Fruit fly (Drosophila melanogaster) whole organism, embryonic: ENCODE measurements around the gene CG43120.

Experiments used
- Antp ChIP-seq: fragments of 200-800 bp; sonication (Bioruptor generic); optimal IDR thresholded peaks from 3 replicates; lab custom pipeline; 2016; ENCODE audit warnings: missing biosample characterization, missing genetic modification characterization
- Atf6 ChIP-seq: fragments of 200-800 bp; sonication (Bioruptor generic); IDR thresholded peaks from 2 replicates; pipeline ENCODE4 v1.3.6; 2022; ENCODE audit warnings: missing biosample characterization, missing genetic modification characterization
- Blimp-1 ChIP-seq: fragments of 200-800 bp; sonication (Bioruptor generic); optimal IDR thresholded peaks from 3 replicates; lab custom pipeline; 2018; ENCODE audit warnings: missing biosample characterization, missing genetic modification characterization, mild to moderate bottlenecking, moderate library complexity, missing genetic modification reagents
- CG10267 ChIP-seq: fragments of 200-800 bp; sonication (Bioruptor generic); optimal IDR thresholded peaks from 2 replicates; lab custom pipeline; 2018; ENCODE audit warnings: missing biosample characterization, mild to moderate bottlenecking, missing genetic modification characterization, moderate library complexity
- CG10959 ChIP-seq: fragments of 200-800 bp; sonication (Bioruptor generic); IDR thresholded peaks from 2 replicates; pipeline ENCODE4 v1.3.6; 2022; ENCODE audit warnings: missing biosample characterization, missing genetic modification characterization
- CG11456 ChIP-seq: fragments of 200-800 bp; sonication (Bioruptor generic); IDR thresholded peaks from 3 replicates; pipeline ENCODE4 v1.3.6; 2022; ENCODE audit warnings: missing biosample characterization, missing genetic modification characterization
- CG12155 ChIP-seq: fragments of 200-800 bp; sonication (Bioruptor generic); optimal IDR thresholded peaks from 3 replicates; lab custom pipeline; 2016; ENCODE audit warnings: missing biosample characterization, missing genetic modification characterization
- CG15514 ChIP-seq: fragments of 200-800 bp; sonication (Bioruptor generic); optimal IDR thresholded peaks from 3 replicates; lab custom pipeline; 2017; ENCODE audit warnings: missing biosample characterization, missing genetic modification characterization, mild to moderate bottlenecking, moderate library complexity, missing genetic modification reagents
- CG16779 ChIP-seq: fragments of 200-800 bp; sonication (Bioruptor generic); IDR thresholded peaks from 2 replicates; pipeline ENCODE4 v1.3.6; 2022; ENCODE audit warnings: missing biosample characterization, missing genetic modification characterization
- CG16815 ChIP-seq: fragments of 200-800 bp; sonication (Bioruptor generic); optimal IDR thresholded peaks from 3 replicates; lab custom pipeline; 2017; ENCODE audit warnings: missing biosample characterization, mild to moderate bottlenecking, missing genetic modification characterization
- CG16863 ChIP-seq: fragments of 200-800 bp; sonication (Bioruptor generic); optimal IDR thresholded peaks from 3 replicates; lab custom pipeline; 2016; ENCODE audit warnings: missing biosample characterization, missing genetic modification characterization
- CG17802 ChIP-seq: fragments of 200-800 bp; sonication (Bioruptor generic); optimal IDR thresholded peaks from 2 replicates; lab custom pipeline; 2018; ENCODE audit warnings: missing biosample characterization, mild to moderate bottlenecking, missing genetic modification characterization, moderate library complexity
- CG18764 ChIP-seq: fragments of 200-800 bp; sonication (Bioruptor generic); optimal IDR thresholded peaks from 3 replicates; lab custom pipeline; 2016; ENCODE audit warnings: missing biosample characterization, missing genetic modification characterization
- CG2199 ChIP-seq: fragments of 200-800 bp; sonication (Bioruptor generic); IDR thresholded peaks from 3 replicates; pipeline ENCODE4 v1.3.6; 2022; ENCODE audit warnings: missing biosample characterization, missing genetic modification characterization
- CG43689 ChIP-seq: fragments of 200-800 bp; sonication (Bioruptor generic); IDR thresholded peaks from 2 replicates; pipeline ENCODE4 v1.3.6; 2022; ENCODE audit warnings: missing biosample characterization, missing genetic modification characterization
- CG7963 ChIP-seq: fragments of 200-800 bp; sonication (Bioruptor generic); IDR thresholded peaks from 3 replicates; pipeline ENCODE4 v1.3.6; 2022; ENCODE audit warnings: missing biosample characterization, missing genetic modification characterization; ENCODE audit not compliant: partially characterized antibody
- Dfd ChIP-seq, 2 experiments: fragments of >200 bp; optimal IDR thresholded peaks; 2 replicates each; lab custom pipeline; 2017; ENCODE audit warnings: missing biosample characterization in 2 of 2, missing genetic modification characterization in 2 of 2
- Dll ChIP-seq: fragments of 200-800 bp; sonication (Bioruptor generic); IDR thresholded peaks from 4 replicates; pipeline ENCODE4 v1.3.6; 2022; ENCODE audit warnings: missing biosample characterization, missing genetic modification characterization; ENCODE audit not compliant: partially characterized antibody
- Fer2 ChIP-seq: fragments of 200-800 bp; sonication (Bioruptor generic); optimal IDR thresholded peaks from 2 replicates; lab custom pipeline; 2018; ENCODE audit warnings: missing biosample characterization, mild to moderate bottlenecking, missing genetic modification characterization, moderate library complexity
- MBD-R2 ChIP-seq: fragments of 200-800 bp; sonication (Bioruptor generic); IDR thresholded peaks from 2 replicates; pipeline ENCODE4 v1.3.6; 2022; ENCODE audit warnings: missing biosample characterization, missing genetic modification characterization
- Max ChIP-seq: fragments of 200-800 bp; sonication (Bioruptor generic); optimal IDR thresholded peaks from 2 replicates; lab custom pipeline; 2016; ENCODE audit warnings: missing biosample characterization, mild to moderate bottlenecking, missing genetic modification characterization
- NC2α ChIP-seq: fragments of 200-800 bp; sonication (Bioruptor generic); optimal IDR thresholded peaks from 2 replicates; lab custom pipeline; 2016; ENCODE audit warnings: missing biosample characterization, missing genetic modification characterization
- NC2β ChIP-seq: fragments of 200-800 bp; sonication (Bioruptor generic); optimal IDR thresholded peaks from 2 replicates; lab custom pipeline; 2016; ENCODE audit warnings: missing biosample characterization, missing genetic modification characterization
- NFAT ChIP-seq: fragments of 200-800 bp; sonication (Bioruptor generic); IDR thresholded peaks from 2 replicates; pipeline ENCODE4 v1.3.6; 2022; ENCODE audit warnings: missing biosample characterization, missing genetic modification characterization
- Ravus ChIP-seq: fragments of 200-800 bp; sonication (Bioruptor generic); IDR thresholded peaks from 2 replicates; pipeline ENCODE4 v1.3.6; 2022; ENCODE audit warnings: missing biosample characterization, missing genetic modification characterization
- Rfx ChIP-seq: fragments of 200-800 bp; sonication (Bioruptor generic); IDR thresholded peaks from 2 replicates; pipeline ENCODE4 v1.3.6; 2022; ENCODE audit warnings: missing biosample characterization, missing genetic modification characterization
- Scr ChIP-seq: fragments of 200-800 bp; sonication (Bioruptor generic); IDR thresholded peaks from 2 replicates; pipeline ENCODE4 v1.3.6; 2022; ENCODE audit warnings: missing biosample characterization, missing genetic modification characterization; ENCODE audit not compliant: partially characterized antibody
- Xbp1 ChIP-seq: fragments of 200-800 bp; sonication (Bioruptor generic); optimal IDR thresholded peaks from 3 replicates; lab custom pipeline; 2016; ENCODE audit warnings: missing biosample characterization, mild to moderate bottlenecking, missing genetic modification characterization
- ato ChIP-seq: fragments of 200-800 bp; sonication (Bioruptor generic); IDR thresholded peaks from 2 replicates; pipeline ENCODE4 v1.3.6; 2022; ENCODE audit warnings: missing biosample characterization, missing genetic modification characterization; ENCODE audit not compliant: partially characterized antibody
- cas ChIP-seq: fragments of 200-800 bp; sonication (Bioruptor generic); IDR thresholded peaks from 2 replicates; pipeline ENCODE4 v1.3.6; 2022; ENCODE audit warnings: missing biosample characterization, missing genetic modification characterization
- cato ChIP-seq: fragments of 200-800 bp; sonication (Bioruptor generic); optimal IDR thresholded peaks from 2 replicates; lab custom pipeline; 2016; ENCODE audit warnings: missing biosample characterization, missing genetic modification characterization, borderline replicate concordance
- chif ChIP-seq, 2 experiments: fragments of 200-800 bp; sonication (Bioruptor generic); optimal IDR thresholded peaks; 3 replicates each; lab custom pipeline; 2016; ENCODE audit warnings: missing biosample characterization in 2 of 2, missing genetic modification characterization in 2 of 2
- croc ChIP-seq: fragments of 200-800 bp; sonication (Bioruptor generic); conservative IDR thresholded peaks from 3 replicates; pipeline ENCODE4 v1.3.6; 2022; ENCODE audit warnings: missing biosample characterization, missing genetic modification characterization
- danr ChIP-seq: fragments of 200-800 bp; sonication (Bioruptor generic); IDR thresholded peaks from 2 replicates; pipeline ENCODE4 v1.3.6; 2022; ENCODE audit warnings: missing biosample characterization, missing genetic modification characterization
- dmrt99B ChIP-seq: fragments of 200-800 bp; sonication (Bioruptor generic); optimal IDR thresholded peaks from 2 replicates; lab custom pipeline; 2018; ENCODE audit warnings: missing biosample characterization, mild to moderate bottlenecking, missing genetic modification characterization, moderate library complexity
- dysf ChIP-seq: fragments of 200-800 bp; sonication (Bioruptor generic); IDR thresholded peaks from 3 replicates; pipeline ENCODE4 v1.3.6; 2022; ENCODE audit warnings: missing biosample characterization, missing genetic modification characterization
- ems ChIP-seq: fragments of 200-800 bp; sonication (Bioruptor generic); optimal IDR thresholded peaks from 3 replicates; lab custom pipeline; 2016; ENCODE audit warnings: missing biosample characterization, missing genetic modification characterization
- ewg ChIP-seq: fragments of 200-800 bp; sonication (Bioruptor generic); optimal IDR thresholded peaks from 3 replicates; lab custom pipeline; 2017; ENCODE audit warnings: mild to moderate bottlenecking, missing biosample characterization, missing genetic modification reagents, missing genetic modification characterization
- eyg ChIP-seq: fragments of 200-800 bp; sonication (Bioruptor generic); optimal IDR thresholded peaks from 3 replicates; lab custom pipeline; 2016; ENCODE audit warnings: missing biosample characterization, missing genetic modification characterization
- gem ChIP-seq: fragments of 200-800 bp; sonication (Bioruptor generic); optimal IDR thresholded peaks from 2 replicates; lab custom pipeline; 2019; ENCODE audit warnings: missing biosample characterization, mild to moderate bottlenecking, missing genetic modification characterization, moderate library complexity
- jing ChIP-seq: fragments of 200-800 bp; sonication (Bioruptor generic); optimal IDR thresholded peaks from 2 replicates; lab custom pipeline; 2018; ENCODE audit warnings: missing biosample characterization, mild to moderate bottlenecking, missing genetic modification characterization
- lmd ChIP-seq: fragments of 200-800 bp; sonication (Bioruptor generic); IDR thresholded peaks from 2 replicates; pipeline ENCODE4 v1.3.6; 2022; ENCODE audit warnings: missing biosample characterization, missing genetic modification characterization
- nmo ChIP-seq: fragments of 200-800 bp; sonication (Bioruptor generic); optimal IDR thresholded peaks from 2 replicates; lab custom pipeline; 2018; ENCODE audit warnings: missing biosample characterization, mild to moderate bottlenecking, missing genetic modification characterization, moderate library complexity
- oc ChIP-seq: fragments of 200-800 bp; sonication (Bioruptor generic); optimal IDR thresholded peaks from 2 replicates; lab custom pipeline; 2018; ENCODE audit warnings: missing biosample characterization, mild to moderate bottlenecking, missing genetic modification characterization, moderate library complexity
- pho ChIP-seq: fragments of 200-800 bp; sonication (Bioruptor generic); optimal IDR thresholded peaks from 2 replicates; lab custom pipeline; 2016; ENCODE audit warnings: missing biosample characterization, missing genetic modification characterization
- phol ChIP-seq: fragments of 200-800 bp; sonication (Bioruptor generic); optimal IDR thresholded peaks from 3 replicates; lab custom pipeline; 2018; ENCODE audit warnings: missing biosample characterization, mild to moderate bottlenecking, missing genetic modification characterization, moderate library complexity
- sens-2 ChIP-seq: fragments of 200-800 bp; sonication (Bioruptor generic); IDR thresholded peaks from 2 replicates; pipeline ENCODE4 v1.3.6; 2022; ENCODE audit warnings: missing biosample characterization, missing genetic modification characterization
- sqz ChIP-seq: fragments of 200-800 bp; sonication (Bioruptor generic); optimal IDR thresholded peaks from 3 replicates; lab custom pipeline; 2018; ENCODE audit warnings: missing biosample characterization, mild to moderate bottlenecking, missing genetic modification characterization
- unc-4 ChIP-seq: fragments of 200-800 bp; sonication (Bioruptor generic); IDR thresholded peaks from 2 replicates; pipeline ENCODE4 v1.3.6; 2022; ENCODE audit warnings: missing biosample characterization, missing genetic modification characterization; ENCODE audit not compliant: partially characterized antibody
- wek ChIP-seq: fragments of 200-800 bp; sonication (Bioruptor generic); optimal IDR thresholded peaks from 3 replicates; lab custom pipeline; 2018; ENCODE audit warnings: missing biosample characterization, mild to moderate bottlenecking, missing genetic modification characterization, moderate library complexity

Gene CG43120

DNA sequence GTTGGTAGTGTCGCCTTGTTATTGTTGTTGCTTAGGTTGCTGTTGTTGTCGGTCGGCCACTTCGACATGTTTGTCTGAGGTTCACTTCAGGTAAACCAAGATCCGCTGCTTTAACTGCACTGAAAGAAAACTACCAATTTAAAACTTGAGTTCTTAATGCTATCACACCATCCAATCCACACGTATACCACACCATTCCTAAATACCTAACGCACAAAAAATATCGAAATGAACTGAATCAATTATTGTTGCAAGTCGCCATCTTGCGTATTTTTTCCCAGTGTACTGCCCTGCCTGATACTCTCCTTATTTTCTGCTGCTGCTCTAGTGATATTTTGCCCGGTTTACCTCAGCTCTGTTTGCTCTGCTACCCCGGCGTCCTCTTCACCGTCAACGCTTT is 42.8 kb upstream of the CG43120 start (continued):
- TF ChIP-seq ato (GFP tag; lab: Robert Waterston, UW) (no peak), jing (GFP tag; lab: Kevin White, UChicago) (peak; percentile 24), nmo (GFP tag; lab: Kevin White, UChicago) (peak; percentile 78), pho (peak; percentile 42), Antp (peak; percentile 80), MBD-R2 (GFP tag; lab: Robert Waterston, UW) (no peak), CG16815 (peak; percentile 43), CG2199 (GFP tag; lab: Robert Waterston, UW) (no peak), dmrt99B (peak; percentile 66), wek (GFP tag; lab: Kevin White, UChicago) (peak; percentile 22), chif (GFP tag; optimal IDR thresholded peaks at IDR 0.05; lab: Kevin White, UChicago) (peak; percentile 72 to 79), Dfd (GFP tag; optimal IDR thresholded peaks at IDR 0.05; lab: Kevin White, UChicago) (no peak), sqz (GFP tag; lab: Kevin White, UChicago) (no peak), Max (GFP tag; lab: Kevin White, UChicago) (peak; percentile 15), Atf6 (GFP tag; lab: Robert Waterston, UW) (peak; percentile 36; the same call in 1 of the 2 replicates), Scr (GFP tag; lab: Robert Waterston, UW) (no peak), dysf (GFP tag; lab: Robert Waterston, UW) (peak; percentile 74), lmd (GFP tag; lab: Robert Waterston, UW) (peak; percentile 64), phol (tag; lab: Kevin White, UChicago) (peak; percentile 71), Xbp1 (peak; percentile 70), NFAT (GFP tag; lab: Robert Waterston, UW) (no peak; the same call in 1 of the 2 replicates), CG17802 (tag; lab: Kevin White, UChicago) (no peak), oc (tag; lab: Kevin White, UChicago) (peak; percentile 34), sens-2 (peak; percentile 73), Ravus (no peak; the same call in 1 of the 2 replicates), CG7963 (GFP tag; lab: Robert Waterston, UW) (no peak), CG11456 (no peak), eyg (GFP tag; lab: Kevin White, UChicago) (peak; percentile 42), CG16779 (0 out of 2 replicates have a peak, but pooled peaks have one; percentile 40), croc (GFP tag; lab: Robert Waterston, UW) (peak; percentile 67), gem (tag; lab: Kevin White, UChicago) (peak; percentile 78), CG12155 (GFP tag; lab: Kevin White, UChicago) (peak; percentile 51), ems (GFP tag; lab: Kevin White, UChicago) (peak; percentile 59), NC2β (GFP tag; lab: Kevin White, UChicago) (peak; percentile 47), CG10959 (GFP tag; lab: Robert Waterston, UW) (peak; percentile 60), ewg (GFP tag; lab: Kevin White, UChicago) (peak; percentile 51), unc-4 (no peak), CG10267 (peak; percentile 56), Fer2 (tag; lab: Kevin White, UChicago) (no peak), cas (no peak), CG16863 (GFP tag; lab: Kevin White, UChicago) (peak; percentile 62), CG18764 (peak; percentile 45), CG43689 (no peak; the same call in 1 of the 2 replicates), danr (GFP tag; lab: Robert Waterston, UW) (no peak), CG15514 (GFP tag; lab: Kevin White, UChicago) (peak; percentile 30), cato (GFP tag; lab: Kevin White, UChicago) (no peak), Rfx (GFP tag; lab: Robert Waterston, UW) (peak; percentile 63), NC2α (GFP tag; lab: Kevin White, UChicago) (peak; percentile 26), Blimp-1 (GFP tag; lab: Kevin White, UChicago) (peak; percentile 61), Dll (GFP tag; lab: Robert Waterston, UW) (no peak)
